Fruit fly (Drosophila melanogaster): ENCODE results near the gene Ibf2.

dm6 chr3R:9224807-9225206, 33.5 kb downstream of the Ibf2 start:
- TF ChIP-seq Dfd (GFP tag; optimal IDR thresholded peaks at IDR 0.05) = no peak
- TF ChIP-seq pb (GFP tag; optimal IDR thresholded peaks at IDR 0.05) = peak; percentile 27
- peak; percentile 27 for TF ChIP-seq maf-S (GFP tag; optimal IDR thresholded peaks at IDR 0.05)
- peak; percentile 42; the same call in 1 of the 2 replicates for TF ChIP-seq seq (GFP tag; IDR thresholded peaks at IDR 0.05)
- peak; percentile 45 for TF ChIP-seq Side (GFP tag; optimal IDR thresholded peaks at IDR 0.05)
- 0 out of 2 replicates have a peak, but pooled peaks have one; percentile 14 for TF ChIP-seq Adf1 (GFP tag; IDR thresholded peaks at IDR 0.05)
- peak; percentile 77 for TF ChIP-seq CG17361 (GFP tag; IDR thresholded peaks at IDR 0.05)

All from whole organism, embryonic.